Worm (Caenorhabditis elegans) whole organism, L2 larva: ENCODE results near the gene ham-1.
"Not testable (repeated sequence)": the region's sequence is repeated elsewhere in the genome, so short reads cannot be mapped to it uniquely, and the experiment has no call there.

Experiments
- C34F6.9 ChIP-seq: fragments of 150-350 bp; optimal IDR thresholded peaks from 2 replicates; lab custom pipeline; 2014; ENCODE audit warnings: missing biosample characterization, missing genetic modification characterization
- F13H6.1 ChIP-seq: sonication (generic microtip); optimal IDR thresholded peaks from 2 replicates; lab custom pipeline; 2016; ENCODE audit warnings: missing genetic modification characterization, missing compliant biosample characterization
- Y55F3AM.14 ChIP-seq: fragments of 200-800 bp; sonication (Bioruptor generic); optimal IDR thresholded peaks from 2 replicates; lab custom pipeline; 2018; ENCODE audit warnings: mild to moderate bottlenecking, missing genetic modification characterization, missing compliant biosample characterization
- ZK546.5 ChIP-seq: sonication (generic microtip); optimal IDR thresholded peaks from 2 replicates; lab custom pipeline; 2017; ENCODE audit warnings: missing biosample characterization, missing genetic modification characterization
- alr-1 ChIP-seq: fragments of 150-350 bp; optimal IDR thresholded peaks from 2 replicates; lab custom pipeline; 2014; ENCODE audit warnings: missing biosample characterization, missing genetic modification characterization
- ama-1 ChIP-seq: fragments of 150-350 bp; optimal IDR thresholded peaks from 2 replicates; lab custom pipeline; 2018; ENCODE audit warnings: inconsistent platforms
- blmp-1 ChIP-seq: sonication (generic microtip); optimal IDR thresholded peaks from 2 replicates; lab custom pipeline; 2017; ENCODE audit warnings: missing genetic modification characterization, mild to moderate bottlenecking, missing compliant biosample characterization, antibody characterized with exemption, moderate library complexity; ENCODE audit not compliant: insufficient read depth
- ceh-82 ChIP-seq: fragments of 150-350 bp; optimal IDR thresholded peaks from 2 replicates; lab custom pipeline; 2014; ENCODE audit warnings: missing biosample characterization, missing genetic modification characterization
- crh-2 ChIP-seq: sonication (generic microtip); optimal IDR thresholded peaks from 2 replicates; lab custom pipeline; 2017; ENCODE audit warnings: missing biosample characterization, missing genetic modification characterization
- elt-3 ChIP-seq: sonication (generic microtip); optimal IDR thresholded peaks from 2 replicates; lab custom pipeline; 2017; ENCODE audit warnings: missing biosample characterization, missing genetic modification characterization
- fos-1 ChIP-seq: fragments of 150-350 bp; optimal IDR thresholded peaks from 2 replicates; lab custom pipeline; 2014; ENCODE audit warnings: missing biosample characterization, missing genetic modification characterization
- gmeb-1 ChIP-seq: fragments of 150-350 bp; optimal IDR thresholded peaks from 2 replicates; lab custom pipeline; 2014; ENCODE audit warnings: missing biosample characterization, missing genetic modification characterization
- lin-39 ChIP-seq: fragments of 150-350 bp; optimal IDR thresholded peaks from 2 replicates; lab custom pipeline; 2014; ENCODE audit warnings: missing biosample characterization, missing genetic modification reagents, missing genetic modification characterization
- lsy-2 ChIP-seq, 2 experiments: fragments of 150-350 bp in 1 of 2; sonication (generic microtip) in 1 of 2; optimal IDR thresholded peaks; 2 replicates each; lab custom pipeline; 2014 to 2017; ENCODE audit warnings: missing biosample characterization in 2 of 2, missing genetic modification characterization in 2 of 2
- mab-5 ChIP-seq: fragments of 150-350 bp; optimal IDR thresholded peaks from 2 replicates; lab custom pipeline; 2014; ENCODE audit warnings: missing biosample characterization, missing genetic modification characterization
- mbf-1 ChIP-seq: sonication (generic microtip); optimal IDR thresholded peaks from 2 replicates; lab custom pipeline; 2017; ENCODE audit warnings: missing biosample characterization, missing genetic modification characterization
- mdl-1 ChIP-seq, 2 experiments: fragments of 150-350 bp in 1 of 2; sonication (generic microtip) in 1 of 2; optimal IDR thresholded peaks; 2 replicates each; lab custom pipeline; 2017; ENCODE audit warnings: missing biosample characterization in 2 of 2, missing genetic modification characterization in 2 of 2
- nhr-10 ChIP-seq: sonication (generic microtip); optimal IDR thresholded peaks from 2 replicates; lab custom pipeline; 2017; ENCODE audit warnings: missing biosample characterization, missing genetic modification characterization
- nhr-11 ChIP-seq: fragments of 150-350 bp; optimal IDR thresholded peaks from 2 replicates; lab custom pipeline; 2014; ENCODE audit warnings: missing biosample characterization, missing genetic modification characterization
- nhr-12 ChIP-seq: fragments of 150-350 bp; optimal IDR thresholded peaks from 2 replicates; lab custom pipeline; 2014; ENCODE audit warnings: missing biosample characterization, missing genetic modification characterization
- nhr-129 ChIP-seq: fragments of 150-350 bp; optimal IDR thresholded peaks from 2 replicates; lab custom pipeline; 2014; ENCODE audit warnings: missing biosample characterization, missing genetic modification characterization
- nhr-237 ChIP-seq: fragments of 150-350 bp; optimal IDR thresholded peaks from 2 replicates; lab custom pipeline; 2014; ENCODE audit warnings: missing biosample characterization, missing genetic modification characterization
- nhr-25 ChIP-seq: fragments of 150-350 bp; sonication (generic microtip); optimal IDR thresholded peaks from 3 replicates; lab custom pipeline; 2014; ENCODE audit warnings: missing biosample characterization, missing genetic modification characterization
- nhr-77 ChIP-seq: fragments of 150-350 bp; optimal IDR thresholded peaks from 2 replicates; lab custom pipeline; 2014; ENCODE audit warnings: missing biosample characterization, missing genetic modification characterization
- peb-1 ChIP-seq: fragments of 150-350 bp; optimal IDR thresholded peaks from 2 replicates; lab custom pipeline; 2014; ENCODE audit warnings: missing biosample characterization, missing genetic modification characterization
- sem-4 ChIP-seq: fragments of 150-350 bp; optimal IDR thresholded peaks from 2 replicates; lab custom pipeline; 2014; ENCODE audit warnings: missing biosample characterization, missing genetic modification reagents, missing genetic modification characterization
- skn-1 ChIP-seq: sonication (generic microtip); optimal IDR thresholded peaks from 2 replicates; lab custom pipeline; 2017; ENCODE audit warnings: missing biosample characterization, missing genetic modification characterization
- sma-3 ChIP-seq: sonication (generic microtip); optimal IDR thresholded peaks from 2 replicates; lab custom pipeline; 2016; ENCODE audit warnings: missing genetic modification reagents, missing genetic modification characterization, missing compliant biosample characterization
- sma-9 ChIP-seq, 2 experiments: fragments of 150-350 bp in 1 of 2; sonication (generic microtip) in 1 of 2; optimal IDR thresholded peaks; 2 replicates each; lab custom pipeline; 2014 to 2016; ENCODE audit warnings: missing genetic modification characterization in 2 of 2, mild to moderate bottlenecking in 1 of 2, missing biosample characterization in 1 of 2, missing compliant biosample characterization in 1 of 2, missing genetic modification reagents in 1 of 2, moderate library complexity in 1 of 2
- unc-39 ChIP-seq: fragments of 150-350 bp; optimal IDR thresholded peaks from 2 replicates; lab custom pipeline; 2014; ENCODE audit warnings: missing biosample characterization, missing genetic modification characterization
- unc-55 ChIP-seq: fragments of 150-350 bp; sonication (generic microtip); optimal IDR thresholded peaks from 3 replicates; lab custom pipeline; 2014; ENCODE audit warnings: missing biosample characterization, missing genetic modification reagents, missing genetic modification characterization
- unc-62 ChIP-seq: fragments of 150-350 bp; optimal IDR thresholded peaks from 2 replicates; lab custom pipeline; 2014; ENCODE audit warnings: missing biosample characterization, missing genetic modification reagents, missing genetic modification characterization
- zag-1 ChIP-seq: fragments of 150-350 bp; optimal IDR thresholded peaks from 2 replicates; lab custom pipeline; 2014; ENCODE audit warnings: missing biosample characterization, missing genetic modification characterization
- ztf-1 ChIP-seq: fragments of 200-800 bp; sonication (Bioruptor generic); conservative IDR thresholded peaks from 2 replicates; pipeline ENCODE4 v1.3.6; 2022; ENCODE audit warnings: missing genetic modification characterization, missing compliant biosample characterization

ham-1 gene

DNA sequence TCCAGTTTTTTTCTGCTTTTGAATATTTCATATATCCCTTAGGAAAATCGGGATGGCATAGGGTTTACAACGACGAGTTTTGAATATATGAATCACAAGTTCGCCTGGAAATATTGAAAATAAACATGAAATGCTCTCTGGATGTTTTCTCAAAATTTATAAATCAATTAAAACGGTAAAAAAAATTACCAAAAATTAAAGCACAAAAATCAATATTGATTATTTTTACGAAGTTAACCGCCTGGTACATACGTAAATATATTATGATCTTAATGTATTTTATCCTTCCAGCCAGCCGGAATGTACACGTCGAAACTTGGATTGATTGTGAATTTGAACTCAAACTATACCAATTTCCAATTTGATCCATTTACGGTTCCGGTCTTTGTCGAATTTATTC lies 36.6 kb upstream of the ham-1 start, which contains the start of gene sru-17:
sru-17 (plus strand) TSS at position 301 of the 400 bp plus-strand sequence.
- TF ChIP-seq mab-5 (tag; lab: Kevin White, UChicago); crh-2 (tag; lab: Kevin White, UChicago); elt-3: not testable (repeated sequence)

- no peak for TF ChIP-seq ceh-82
- no peak for TF ChIP-seq peb-1 (tag; lab: Kevin White, UChicago)
- no peak for TF ChIP-seq sem-4 (tag; lab: Kevin White, UChicago)
These were observed 21.8 kb upstream of the ham-1 start, which contains the start of gene tsp-4 for ce11 chrIV:12520150-12520549. Gene tsp-4 (minus strand): TSS chrIV:12520250.

- no peak for TF ChIP-seq sma-3 (GFP tag; lab: Kevin White, UChicago)
- TF ChIP-seq nhr-77 (tag; lab: Kevin White, UChicago) = no peak
- TF ChIP-seq nhr-11 (tag; lab: Kevin White, UChicago) = no peak
- TF ChIP-seq zag-1 (tag; lab: Kevin White, UChicago) = no peak
- no peak for TF ChIP-seq skn-1
- no peak for TF ChIP-seq unc-55 (GFP tag; lab: Kevin White, UChicago)
- no peak for TF ChIP-seq ztf-1
- TF ChIP-seq nhr-25 (tag; lab: Kevin White, UChicago) = no peak
- TF ChIP-seq sma-9 (GFP tag; optimal IDR thresholded peaks at IDR 0.05; lab: Kevin White, UChicago) = no peak
- TF ChIP-seq sma-9 (tag; optimal IDR thresholded peaks at IDR 0.05; lab: Kevin White, UChicago) = no peak
- TF ChIP-seq mbf-1 = no peak
- no peak for TF ChIP-seq lin-39 (tag; lab: Kevin White, UChicago)
- no peak for TF ChIP-seq nhr-12 (tag; lab: Kevin White, UChicago)
- TF ChIP-seq alr-1 (tag; lab: Kevin White, UChicago) = no peak
- TF ChIP-seq Y55F3AM.14 (GFP tag; lab: Kevin White, UChicago) = no peak
- no peak for TF ChIP-seq unc-39 (tag; lab: Kevin White, UChicago)
- no peak for TF ChIP-seq mab-5 (tag; lab: Kevin White, UChicago)
- no peak for TF ChIP-seq nhr-10
- no peak for TF ChIP-seq peb-1 (tag; lab: Kevin White, UChicago)
- TF ChIP-seq nhr-129 (tag; lab: Kevin White, UChicago) = no peak
- TF ChIP-seq, all 48 proteins: peak for 0
These were observed 19.5 kb upstream of the ham-1 start, which contains the start of gene sru-13 for ce11 chrIV:12522521-12522920. Gene sru-13 (minus strand): TSS chrIV:12522621.

DNA sequence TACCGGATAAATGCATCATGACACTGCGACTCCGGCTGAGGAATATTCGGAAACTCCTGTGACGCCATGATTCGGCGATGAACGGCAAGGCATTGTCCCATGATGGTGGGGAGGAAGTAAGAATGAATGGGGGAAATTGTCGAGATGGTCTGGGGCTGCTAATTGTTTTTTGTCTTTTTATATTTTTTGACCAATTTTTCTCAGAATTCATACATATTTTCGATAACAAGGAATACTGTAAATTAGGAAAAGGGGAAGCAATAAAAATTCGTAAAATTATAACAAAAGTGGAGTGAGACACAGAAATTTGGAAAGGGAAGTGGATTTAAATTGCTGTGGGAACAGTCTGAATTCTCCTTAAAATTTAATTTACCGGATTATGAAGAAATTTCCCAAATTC lies 16.6 kb upstream of the ham-1 start, which contains the start of gene eak-4:
eak-4 (minus strand) TSS at position 101 of the 400 bp plus-strand sequence.
- TF ChIP-seq mdl-1 (tag; optimal IDR thresholded peaks at IDR 0.05; lab: Kevin White, UChicago) (no peak), nhr-25 (tag; lab: Kevin White, UChicago) (no peak), sma-3 (GFP tag; lab: Kevin White, UChicago) (no peak), alr-1 (tag; lab: Kevin White, UChicago) (no peak), lsy-2 (tag; optimal IDR thresholded peaks at IDR 0.05; lab: Kevin White, UChicago) (no peak), unc-55 (GFP tag; lab: Kevin White, UChicago) (no peak), skn-1 (no peak), unc-39 (tag; lab: Kevin White, UChicago) (no peak), mbf-1 (no peak), blmp-1 (tag; lab: Kevin White, UChicago) (no peak), ceh-82 (no peak), unc-62 (no peak), F13H6.1 (tag; lab: Kevin White, UChicago) (no peak)

DNA sequence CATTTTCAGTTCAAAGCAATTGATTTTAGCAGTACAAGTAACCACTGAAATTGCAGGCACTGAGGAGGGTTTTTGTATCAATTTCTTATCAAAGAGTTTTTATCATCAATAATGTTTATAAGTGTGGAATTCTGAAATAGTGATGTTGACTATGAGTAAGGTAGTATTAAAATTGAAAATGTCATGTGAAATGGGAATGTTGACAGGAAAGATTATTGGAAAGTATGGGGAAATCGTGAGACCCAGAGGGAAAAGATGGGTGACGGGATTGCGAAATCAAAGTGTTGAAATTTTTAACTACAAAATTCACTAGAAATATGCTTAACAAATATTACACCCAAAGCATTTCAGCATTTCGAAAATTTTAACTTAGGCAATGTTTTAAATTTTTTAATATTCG lies 14.8 kb upstream of the ham-1 start, which contains the start of gene F53B2.8:
F53B2.8 (minus strand) TSS at position 180 of the 400 bp plus-strand sequence.
- TF ChIP-seq nhr-129 (tag; lab: Kevin White, UChicago) (peak; percentile 90), ama-1 (lab: Kevin White, UChicago) (peak; percentile 11), skn-1 (peak; percentile 19), nhr-12 (tag; lab: Kevin White, UChicago) (no peak), ZK546.5 (no peak), crh-2 (tag; lab: Kevin White, UChicago) (peak; percentile 75), fos-1 (tag; lab: Kevin White, UChicago) (peak; percentile 97), sma-9 (GFP tag; optimal IDR thresholded peaks at IDR 0.05; lab: Kevin White, UChicago) (peak; percentile 57), sma-9 (tag; optimal IDR thresholded peaks at IDR 0.05; lab: Kevin White, UChicago) (no peak), gmeb-1 (tag; lab: Kevin White, UChicago) (peak; percentile 71), nhr-10 (peak; percentile 9), lsy-2 (tag; optimal IDR thresholded peaks at IDR 0.05; lab: Kevin White, UChicago) (peak in 1 of 2 experiments; percentile 34), F13H6.1 (tag; lab: Kevin White, UChicago) (peak; percentile 0), C34F6.9 (peak; percentile 22), nhr-237 (tag; lab: Kevin White, UChicago) (no peak)
